Worm (Caenorhabditis elegans) whole organism, early embryonic: Measurements from ENCODE around the gene C56A3.5.

ENCODE experiments used
- B0310.2 ChIP-seq: sonication (generic microtip); optimal IDR thresholded peaks from 2 replicates; lab custom pipeline; 2016; ENCODE audit warnings: mild to moderate bottlenecking, missing genetic modification characterization, missing compliant biosample characterization
- ama-1 ChIP-seq: fragments of 150-350 bp; optimal IDR thresholded peaks from 2 replicates; lab custom pipeline; 2014
- ceh-13 ChIP-seq: fragments of 200-800 bp; sonication (Bioruptor generic); optimal IDR thresholded peaks from 2 replicates; lab custom pipeline; 2018; ENCODE audit warnings: mild to moderate bottlenecking, missing genetic modification characterization, missing compliant biosample characterization
- ceh-36 ChIP-seq: sonication (generic microtip); optimal IDR thresholded peaks from 2 replicates; lab custom pipeline; 2016; ENCODE audit warnings: missing genetic modification characterization, inconsistent platforms, missing compliant biosample characterization
- scrt-1 ChIP-seq: fragments of 200-800 bp; sonication (Bioruptor generic); IDR thresholded peaks from 2 replicates; pipeline ENCODE4 v1.3.6; 2022; ENCODE audit warnings: missing genetic modification characterization, missing compliant biosample characterization
- sea-1 ChIP-seq: fragments of 200-800 bp; sonication (Bioruptor generic); conservative IDR thresholded peaks from 2 replicates; pipeline ENCODE4 v1.3.6; 2022; ENCODE audit warnings: missing genetic modification characterization, missing compliant biosample characterization
- tbx-11 ChIP-seq: fragments of 200-800 bp; sonication (Bioruptor generic); IDR thresholded peaks from 2 replicates; pipeline ENCODE4 v1.3.6; 2022; ENCODE audit warnings: missing genetic modification characterization, missing compliant biosample characterization

ce11 chrV:13577463-13577862 is 25.7 kb downstream of the C56A3.5 start:
- no peak for TF ChIP-seq scrt-1 (GFP tag; lab: Robert Waterston, UW)
- TF ChIP-seq tbx-11 (GFP tag; lab: Robert Waterston, UW) = no peak
- TF ChIP-seq ceh-13 = no peak
- TF ChIP-seq ama-1 (lab: Kevin White, UChicago) = no peak
- no peak for TF ChIP-seq sea-1 (GFP tag; lab: Robert Waterston, UW)
- no peak for TF ChIP-seq B0310.2
- no peak for TF ChIP-seq ceh-36
